Worm (Caenorhabditis elegans) whole organism, L4 larva: Measurements from ENCODE around the gene ncr-2.

Source experiments
- egl-27 ChIP-seq: sonication (generic microtip); optimal IDR thresholded peaks from 3 replicates; lab custom pipeline; 2017; ENCODE audit warnings: missing biosample characterization, missing genetic modification reagents, missing genetic modification characterization
- fkh-10 ChIP-seq: fragments of 150-350 bp; optimal IDR thresholded peaks from 2 replicates; lab custom pipeline; 2014; ENCODE audit warnings: missing biosample characterization, missing genetic modification reagents, missing genetic modification characterization
- nhr-76 ChIP-seq: fragments of 150-350 bp; optimal IDR thresholded peaks from 2 replicates; lab custom pipeline; 2014; ENCODE audit warnings: missing biosample characterization, missing genetic modification characterization
- tra-1 ChIP-seq: fragments of 200-800 bp; sonication (Bioruptor generic); IDR thresholded peaks from 2 replicates; pipeline ENCODE4 v1.3.6; 2022; ENCODE audit warnings: missing genetic modification reagents, missing genetic modification characterization, missing compliant biosample characterization
- unc-62 ChIP-seq, 3 experiments: fragments of 150-350 bp in 1 of 3; sonication (generic microtip); optimal IDR thresholded peaks in 2 of 3; peaks in 1 of 3; 1 replicate in 1 of 3; 2 replicates in 2 of 3; lab custom pipeline; 2014 to 2017; ENCODE audit warnings: missing biosample characterization in 3 of 3, missing genetic modification characterization in 3 of 3, missing genetic modification reagents in 3 of 3, missing genotype in 1 of 3

DNA sequence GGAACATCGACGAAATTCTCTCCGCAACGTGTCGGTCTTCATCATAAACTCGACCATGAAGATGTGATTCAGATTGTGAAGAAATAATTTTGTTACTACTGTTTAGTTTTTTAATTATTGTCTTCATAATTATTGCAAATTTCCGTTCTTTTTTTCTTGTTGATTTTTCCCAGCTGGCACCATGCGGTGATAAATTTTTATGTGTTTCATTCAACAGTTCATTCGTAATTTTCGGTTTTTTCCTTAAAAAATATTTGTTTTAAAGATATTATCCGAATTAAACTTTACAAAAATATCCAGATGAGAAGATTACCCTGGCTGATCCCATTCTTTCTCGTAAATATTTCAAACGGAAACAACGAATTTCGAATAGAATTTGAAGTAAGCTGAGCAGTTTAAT is 11.1 kb upstream of the ncr-2 start, which contains the start of gene C02F5.13:
- TF ChIP-seq nhr-76 (tag; lab: Kevin White, UChicago) (no peak), egl-27 (tag; lab: Kevin White, UChicago) (no peak), fkh-10 (GFP tag; lab: Kevin White, UChicago) (no peak), tra-1 (GFP tag; lab: Robert Waterston, UW) (no peak), unc-62 (GFP tag; optimal IDR thresholded peaks at IDR 0.05 in 1 of 2; lab: Kevin White, UChicago) (no peak), unc-62 (tag; optimal IDR thresholded peaks at IDR 0.05; lab: Kevin White, UChicago) (no peak)
